Fruit fly (Drosophila melanogaster) S2 (cell line): ENCODE measurements around the gene CG11583.

Experiments used
- CG8478 ChIP-seq: fragments of >200 bp; optimal IDR thresholded peaks from 2 replicates; lab custom pipeline; 2018
- CTCF ChIP-seq, 2 experiments: fragments of >200 bp; optimal IDR thresholded peaks; 2 replicates each; lab custom pipeline; 2018

Gene CG11583

DNA sequence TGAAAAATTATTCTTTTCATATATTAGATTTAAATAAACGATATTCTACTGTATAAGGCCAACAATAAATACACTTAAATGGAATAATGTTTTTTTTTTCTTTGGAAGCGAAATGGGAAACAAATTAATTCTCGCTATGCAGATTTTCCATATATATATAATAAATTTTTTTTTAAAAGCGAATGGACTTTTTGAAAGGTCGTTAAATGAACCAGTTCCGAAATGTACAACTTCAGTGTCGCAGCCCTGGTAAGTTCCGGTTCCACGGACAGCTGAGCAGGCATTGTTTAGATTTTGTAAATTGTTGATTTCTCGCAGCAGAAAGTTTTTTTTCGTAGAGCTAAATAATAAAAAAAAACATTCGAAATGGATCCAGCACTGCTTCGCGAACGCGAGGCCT is 4.2 kb upstream of the CG11583 start, which contains the start of gene TfIIEbeta:
TfIIEbeta (plus strand) TSS at position 255 of the 400 bp plus-strand sequence.
- TF ChIP-seq CG8478 (lab: Kevin White, UChicago) (no peak), CTCF (optimal IDR thresholded peaks at IDR 0.05; lab: Kevin White, UChicago) (no peak)

DNA sequence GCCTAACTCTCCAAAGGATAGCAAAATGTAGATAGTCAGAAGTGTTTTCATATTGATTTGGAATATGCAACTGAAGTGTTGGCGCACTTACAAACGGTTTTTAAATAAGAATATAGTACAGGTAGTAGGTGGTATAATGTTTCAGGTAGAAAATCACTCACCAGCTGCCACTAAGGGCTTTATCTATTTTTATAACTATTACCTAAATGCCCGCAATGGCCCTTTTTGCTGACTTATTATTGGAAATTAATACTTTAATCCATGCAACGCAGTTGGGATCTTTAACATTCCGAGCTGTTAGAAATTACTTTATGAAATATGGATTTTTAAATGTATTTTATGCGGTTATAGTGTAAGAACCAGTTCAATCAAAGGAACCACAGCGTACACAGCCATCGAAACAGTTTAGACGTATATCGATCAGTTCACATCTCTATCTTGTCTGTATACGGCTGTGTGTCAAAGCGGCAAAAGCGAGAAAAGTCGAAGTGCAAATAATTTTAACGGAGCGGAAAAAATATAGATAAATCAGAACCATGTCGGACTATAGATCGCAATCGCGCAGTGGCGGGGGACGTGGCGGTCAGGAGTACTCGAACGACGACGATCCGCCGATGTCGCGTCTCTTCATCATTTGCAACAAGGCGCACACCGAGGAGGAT is 942 bp upstream of the CG11583 start, which contains the start of the genes srw and CG1316:
srw (minus strand) TSS at position 51 of the 662 bp plus-strand sequence.
CG1316 (plus strand) TSS at position 424 of the 662 bp plus-strand sequence.
- TF ChIP-seq CG8478 (lab: Kevin White, UChicago) (no peak), CTCF (optimal IDR thresholded peaks at IDR 0.05; lab: Kevin White, UChicago) (peak in 1 of 2 experiments; percentile 12)

DNA sequence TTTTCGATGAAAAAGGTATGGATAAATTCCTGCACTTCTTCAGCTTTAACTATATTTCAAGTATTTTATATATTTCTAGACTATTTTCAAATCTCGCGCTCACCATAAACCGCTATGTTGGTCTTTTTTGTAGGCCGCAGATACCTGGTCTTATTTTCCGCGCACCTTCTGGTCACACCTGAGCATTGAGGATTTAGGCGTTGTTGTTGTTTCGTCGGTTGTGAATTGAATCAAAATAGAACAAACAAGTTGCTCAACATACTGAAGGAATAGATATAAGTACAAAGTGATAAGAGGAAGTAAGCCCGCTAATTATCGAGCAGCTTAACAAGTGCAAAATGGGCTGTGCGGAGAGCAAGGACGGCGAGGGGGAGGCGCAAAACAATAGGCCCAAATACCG is 4.8 kb downstream of the CG11583 start, which contains the start of gene Ctl1:
Ctl1 (plus strand) TSS at position 167 of the 400 bp plus-strand sequence.
- TF ChIP-seq CTCF (optimal IDR thresholded peaks at IDR 0.05; lab: Kevin White, UChicago) (no peak), CG8478 (lab: Kevin White, UChicago) (no peak)

DNA sequence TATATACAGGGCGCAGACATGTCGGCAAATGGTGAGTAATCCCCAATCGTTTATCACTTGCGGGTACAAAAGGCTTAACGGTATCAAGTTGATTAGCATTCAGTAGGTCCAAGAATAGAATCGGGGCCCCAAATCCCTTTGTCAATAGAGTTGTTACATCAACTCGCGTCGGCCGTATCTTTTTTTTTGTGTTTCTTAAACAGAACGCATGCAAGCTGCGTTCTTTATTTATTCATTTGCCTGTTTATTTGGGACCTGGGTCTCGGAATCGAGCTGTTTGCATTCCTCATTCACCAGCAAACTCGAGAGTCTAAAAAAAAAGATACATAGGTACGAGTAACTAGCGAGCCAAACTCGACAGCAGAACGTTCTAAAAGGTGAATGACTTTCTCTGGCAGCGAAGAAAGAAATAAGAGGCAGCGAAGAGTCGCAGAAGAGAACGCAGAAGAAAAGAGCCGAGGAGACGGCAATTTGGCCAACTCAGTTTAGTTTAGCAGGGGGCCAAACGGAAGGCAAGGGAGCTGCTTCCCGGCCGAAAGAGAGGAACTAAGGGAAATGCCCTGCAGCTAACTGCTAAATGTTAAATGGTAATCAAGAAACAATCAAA is 10.3 kb downstream of the CG11583 start:
- TF ChIP-seq CG8478 (lab: Kevin White, UChicago) = no peak
- TF ChIP-seq CTCF (optimal IDR thresholded peaks at IDR 0.05; lab: Kevin White, UChicago) = no peak

DNA sequence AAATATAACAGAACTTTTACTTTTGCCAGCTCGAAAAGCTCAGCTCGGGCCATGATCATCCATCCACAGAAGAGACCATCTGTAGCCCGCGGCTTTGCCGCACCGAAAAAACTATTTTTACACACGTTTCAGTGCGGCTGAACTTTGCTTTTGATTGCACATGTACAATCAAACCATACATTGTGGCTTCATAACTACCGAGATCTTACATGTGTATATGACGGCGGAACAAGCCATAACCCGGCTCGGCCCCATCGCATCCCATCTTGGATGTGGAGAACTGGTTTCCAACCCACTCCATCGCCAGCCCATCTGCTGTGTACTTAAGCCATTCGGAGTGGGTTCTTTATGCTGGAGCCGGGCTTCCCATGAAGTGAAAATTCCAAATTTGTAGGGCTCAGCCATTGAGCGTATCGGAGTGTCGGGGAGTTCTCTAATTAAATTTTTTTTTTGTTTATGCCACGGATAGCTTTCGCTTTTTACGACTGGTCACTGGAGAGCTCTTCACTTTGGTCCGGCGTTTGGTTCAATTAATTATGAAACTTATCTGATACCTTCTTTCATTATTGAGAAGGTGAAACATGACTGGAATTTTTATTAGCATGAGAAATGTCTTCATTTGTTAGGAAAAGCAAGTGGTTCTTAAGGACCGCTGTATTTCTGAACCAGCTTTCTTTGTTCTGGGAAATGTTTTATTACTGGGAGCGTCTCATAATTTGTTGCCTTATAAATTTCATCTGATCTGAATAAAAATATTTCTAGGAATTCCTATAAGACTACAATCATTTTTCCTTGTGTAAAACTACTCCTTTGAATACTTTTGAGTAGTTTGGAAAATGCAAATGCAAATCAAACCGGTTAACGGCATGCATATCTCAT is 11.4 kb downstream of the CG11583 start:
- TF ChIP-seq CTCF (optimal IDR thresholded peaks at IDR 0.05; lab: Kevin White, UChicago) = no peak
- TF ChIP-seq CG8478 (lab: Kevin White, UChicago) = no peak

DNA sequence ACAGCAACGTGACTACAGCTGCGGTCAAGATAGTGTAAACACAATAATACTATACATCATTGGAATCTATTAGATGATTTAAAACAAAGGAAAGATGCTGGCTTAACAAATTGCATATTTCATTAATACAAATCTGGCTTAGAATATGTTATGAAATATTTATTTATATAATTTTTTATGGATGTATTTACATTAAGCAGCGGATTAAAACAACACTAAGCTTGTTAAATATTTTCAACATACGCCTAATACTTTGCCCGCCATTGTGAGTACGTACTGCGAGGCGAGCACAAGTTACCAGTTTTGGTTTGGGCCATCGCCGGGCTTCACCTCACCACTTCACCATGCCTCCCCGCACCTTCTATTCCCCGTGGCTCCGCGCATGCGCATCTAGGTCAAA is 12.7 kb downstream of the CG11583 start:
- TF ChIP-seq CTCF (optimal IDR thresholded peaks at IDR 0.05; lab: Kevin White, UChicago) (no peak), CG8478 (lab: Kevin White, UChicago) (no peak)

DNA sequence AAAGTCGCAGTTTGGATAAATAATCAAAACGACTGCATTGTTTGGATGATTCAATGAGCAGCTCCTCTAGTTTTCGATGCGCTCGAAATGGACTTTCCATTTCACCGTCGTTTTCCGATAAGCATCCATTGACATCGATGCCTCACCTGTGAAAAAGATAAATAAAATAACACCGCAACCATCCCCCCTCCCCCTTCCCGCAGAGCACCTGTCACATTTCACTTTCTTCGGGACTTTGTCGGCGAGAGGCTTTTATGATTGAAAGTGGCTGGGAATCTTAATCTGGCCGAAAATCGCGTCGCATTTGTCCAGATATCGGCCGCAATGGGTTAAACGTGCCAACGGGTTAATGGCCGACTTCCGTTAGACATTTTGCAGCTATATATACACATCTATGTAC is 13.4 kb downstream of the CG11583 start:
- TF ChIP-seq CG8478 (lab: Kevin White, UChicago) (no peak), CTCF (optimal IDR thresholded peaks at IDR 0.05; lab: Kevin White, UChicago) (no peak)

DNA sequence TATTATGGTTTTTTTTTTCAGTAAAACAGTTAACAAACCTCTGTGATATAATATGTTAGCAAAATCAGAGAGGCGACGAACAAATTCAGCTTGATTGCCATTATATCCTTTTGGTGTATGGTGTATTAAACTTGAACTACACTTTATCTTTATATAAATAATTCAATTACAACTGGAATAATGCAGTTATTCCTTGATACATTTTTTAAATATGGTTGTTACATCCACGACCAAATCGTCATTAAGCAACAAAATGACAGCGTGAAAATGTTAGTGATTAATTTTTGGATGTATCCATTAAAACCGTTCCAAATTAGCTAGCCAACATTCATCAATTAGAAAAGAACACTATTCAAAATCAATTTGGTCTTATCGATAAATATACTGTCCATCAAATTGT is 15.2 kb downstream of the CG11583 start, which contains the start of gene CG33764:
CG33764 (minus strand) TSS at position 101 of the 400 bp plus-strand sequence.
- no peak for TF ChIP-seq CG8478 (lab: Kevin White, UChicago)
- TF ChIP-seq CTCF (optimal IDR thresholded peaks at IDR 0.05; lab: Kevin White, UChicago) = no peak

DNA sequence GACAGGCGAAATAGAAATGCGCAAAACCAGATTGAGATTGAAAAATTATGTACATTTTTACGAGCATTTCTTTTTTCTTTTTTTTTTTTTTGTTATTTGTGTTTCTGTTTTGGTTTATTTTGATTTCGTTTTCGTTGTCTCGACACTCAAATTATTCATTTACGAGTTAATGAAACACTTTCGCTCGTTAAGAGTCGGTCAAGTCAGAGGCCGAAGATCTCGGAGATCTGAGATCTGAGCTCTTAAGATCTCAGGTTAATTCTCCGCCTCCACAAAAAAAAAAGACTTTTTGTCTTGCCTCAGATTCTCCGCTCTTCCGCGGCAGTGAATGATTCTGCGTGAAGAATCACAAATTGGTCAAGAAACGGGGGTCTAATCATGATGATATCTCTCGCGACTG is 16.8 kb downstream of the CG11583 start:
- no peak for TF ChIP-seq CTCF (optimal IDR thresholded peaks at IDR 0.05; lab: Kevin White, UChicago)
- no peak for TF ChIP-seq CG8478 (lab: Kevin White, UChicago)

DNA sequence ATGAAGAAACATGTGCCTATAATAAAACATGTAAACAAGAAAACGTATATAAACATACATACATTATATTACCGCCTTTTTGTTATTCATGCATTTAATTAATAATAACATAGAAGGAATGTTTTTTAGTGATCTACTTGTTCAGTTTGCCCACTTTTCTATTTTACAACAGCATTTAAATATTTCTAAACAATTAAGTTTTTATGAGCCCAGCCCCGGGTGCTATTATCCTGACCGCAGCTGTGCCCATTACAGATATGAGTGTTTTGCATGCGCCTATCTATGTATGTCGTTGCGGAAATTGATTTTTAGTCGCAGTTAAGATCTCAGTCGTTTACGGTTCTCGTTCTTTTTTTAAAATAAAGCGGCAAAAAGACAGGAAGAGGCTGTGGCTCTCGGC is 17.7 kb downstream of the CG11583 start:
- TF ChIP-seq CG8478 (lab: Kevin White, UChicago) = no peak
- TF ChIP-seq CTCF (optimal IDR thresholded peaks at IDR 0.05; lab: Kevin White, UChicago) = no peak

DNA sequence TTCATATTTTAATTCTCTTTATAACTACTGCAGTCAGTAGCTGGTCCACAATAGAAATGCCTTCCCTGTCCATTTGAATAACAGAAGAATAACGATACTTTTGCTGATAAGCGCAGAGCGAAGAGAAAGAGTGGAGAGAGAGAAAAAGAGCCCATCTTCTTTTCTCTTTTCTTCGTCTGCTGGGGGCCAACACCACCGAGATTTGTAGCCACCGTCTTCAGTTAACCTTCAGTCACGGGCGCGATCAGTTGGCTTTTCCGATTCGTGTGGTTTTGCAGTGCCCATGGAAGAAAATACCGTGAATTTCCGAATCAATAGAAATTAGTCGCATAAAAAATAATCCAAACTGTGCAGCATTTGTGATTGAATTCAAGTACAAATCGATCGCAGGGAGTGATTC is 19.1 kb downstream of the CG11583 start, which contains the start of gene CG1273:
CG1273 (plus strand) TSS at position 218 of the 400 bp plus-strand sequence.
- TF ChIP-seq CTCF (optimal IDR thresholded peaks at IDR 0.05; lab: Kevin White, UChicago) = no peak
- TF ChIP-seq CG8478 (lab: Kevin White, UChicago) = no peak

DNA sequence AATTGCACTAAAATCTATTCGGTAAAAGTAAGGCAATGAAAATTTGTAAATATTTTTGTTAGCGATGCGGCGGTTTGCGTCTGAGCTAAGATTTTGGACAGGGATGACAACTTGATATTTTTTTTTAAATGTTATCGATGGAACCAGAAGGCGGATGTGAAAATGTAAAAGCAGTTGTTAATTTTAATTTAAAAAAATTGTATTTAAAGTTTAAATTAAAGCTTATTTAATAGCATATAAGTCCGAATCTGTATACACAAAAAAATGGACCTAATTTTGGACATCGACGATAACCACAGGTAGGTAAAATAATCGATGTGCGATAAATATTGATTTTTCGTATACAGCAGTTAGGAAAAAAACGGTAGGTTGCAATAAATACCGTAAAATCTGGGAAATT is 20.2 kb downstream of the CG11583 start, which contains the start of the genes CG11586 and VhaM9.7-a:
CG11586 (minus strand) TSS at position 87 of the 400 bp plus-strand sequence.
VhaM9.7-a (plus strand) TSS at position 322 of the 400 bp plus-strand sequence.
- no peak for TF ChIP-seq CTCF (optimal IDR thresholded peaks at IDR 0.05; lab: Kevin White, UChicago)

DNA sequence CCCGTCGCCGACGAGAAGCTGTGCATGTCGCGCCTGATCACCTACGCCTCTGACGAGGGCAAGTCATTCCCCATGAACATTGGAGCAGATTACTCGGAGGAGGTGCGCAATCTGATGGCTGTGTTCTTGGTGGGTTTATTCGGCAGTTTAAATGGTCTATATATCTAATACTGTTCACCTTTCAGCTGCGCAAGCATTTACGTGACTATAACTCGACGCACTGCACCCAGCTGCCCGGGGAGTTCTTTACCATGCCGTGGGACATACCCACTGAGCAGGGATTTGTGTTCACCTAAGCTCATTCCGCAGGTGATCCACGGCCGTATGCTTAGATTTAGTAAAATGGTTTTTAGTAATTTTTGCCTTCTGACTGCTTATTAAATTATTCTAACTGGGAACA is 21.4 kb downstream of the CG11583 start:
- TF ChIP-seq CG8478 (lab: Kevin White, UChicago) (no peak), CTCF (optimal IDR thresholded peaks at IDR 0.05; lab: Kevin White, UChicago) (no peak)

DNA sequence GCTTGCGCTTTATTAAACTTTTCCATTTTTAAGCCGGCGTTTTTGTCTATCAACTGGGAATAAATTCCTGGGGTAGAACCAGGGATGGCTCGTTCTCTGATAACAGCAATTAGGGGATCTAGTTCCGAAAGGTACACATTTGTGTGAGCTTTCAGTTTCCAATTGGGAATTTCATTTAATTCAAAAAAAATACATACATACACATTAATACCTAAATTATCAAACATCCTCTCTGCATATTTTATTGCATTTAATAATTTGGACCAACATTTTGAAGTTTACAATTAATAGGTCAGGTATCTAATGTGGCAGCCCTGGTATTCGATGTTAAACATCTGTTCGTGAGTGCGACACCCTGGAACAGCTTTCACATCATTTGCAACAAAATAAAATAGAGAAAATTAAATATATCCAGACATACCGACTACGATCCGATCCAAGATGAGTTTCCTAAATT is 23.5 kb downstream of the CG11583 start, which contains the start of the genes CG15011 and CG1309:
CG15011 (minus strand) TSS at position 51 of the 457 bp plus-strand sequence.
CG1309 (plus strand) TSS at position 329 of the 457 bp plus-strand sequence.
- TF ChIP-seq CG8478 (lab: Kevin White, UChicago) = no peak
- peak in 1 of 2 experiments; percentile 2 for TF ChIP-seq CTCF (optimal IDR thresholded peaks at IDR 0.05; lab: Kevin White, UChicago)
